Worm (Caenorhabditis elegans): ENCODE data around the gene flp-28.

flp-28 gene

DNA sequence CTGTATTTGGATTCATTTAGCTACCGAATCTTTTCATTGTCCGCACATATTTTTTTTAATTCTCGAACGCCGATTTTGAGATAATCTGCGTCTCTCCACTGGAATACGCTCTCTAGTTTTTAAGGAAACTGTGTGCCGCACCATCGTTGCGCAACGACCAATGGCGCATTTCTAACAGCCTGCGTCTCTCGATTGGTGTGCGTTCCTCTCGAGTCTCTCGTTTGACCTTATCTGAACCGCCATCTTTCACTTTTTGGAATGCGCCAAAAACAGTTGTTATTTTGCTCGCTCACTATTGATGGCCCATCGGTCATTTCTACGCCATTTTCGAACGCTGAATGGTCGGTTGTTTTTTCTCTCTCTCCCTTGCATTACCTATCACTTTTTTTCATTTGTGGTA, 4.5 kb downstream of the flp-28 start:
- TF ChIP-seq lin-13 (tag; optimal IDR thresholded peaks at IDR 0.05) (no peak), nhr-2 (tag; optimal IDR thresholded peaks at IDR 0.05) (peak; percentile 51), elt-1 (tag; optimal IDR thresholded peaks at IDR 0.05; ENCODE audit: borderline replicate concordance, insufficient read depth) (peak; percentile 84), zip-8 (tag; optimal IDR thresholded peaks at IDR 0.05) (peak; percentile 37)

DNA sequence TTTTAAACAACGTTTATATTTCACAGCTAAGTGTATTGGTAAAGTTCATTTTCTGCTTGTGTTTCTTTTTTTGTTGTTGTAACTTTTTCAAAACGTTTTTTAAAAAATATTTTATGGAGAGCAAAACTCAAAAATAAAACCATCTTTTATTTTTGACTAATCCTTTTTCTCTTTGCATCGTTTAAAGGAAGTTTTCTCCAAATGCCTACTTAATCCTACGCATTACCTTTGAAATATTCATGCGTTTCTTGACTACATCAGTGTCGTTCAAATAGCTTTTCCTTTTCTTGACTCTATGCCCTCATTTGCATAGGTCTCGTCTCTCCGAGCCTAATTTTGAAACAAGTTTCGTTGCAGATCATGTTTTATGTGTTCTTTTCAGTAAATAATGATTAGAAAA, 6.7 kb downstream of the flp-28 start:
- no peak for TF ChIP-seq nhr-2 (tag; optimal IDR thresholded peaks at IDR 0.05)
- no peak for TF ChIP-seq ceh-43 (GFP tag; optimal IDR thresholded peaks at IDR 0.05)
- TF ChIP-seq lin-13 (tag; optimal IDR thresholded peaks at IDR 0.05), result no peak
- no peak for TF ChIP-seq M03D4.4 (tag; optimal IDR thresholded peaks at IDR 0.05)
- no peak for TF ChIP-seq elt-3 (tag; optimal IDR thresholded peaks at IDR 0.05)
- no peak for TF ChIP-seq mls-2 (tag; optimal IDR thresholded peaks at IDR 0.05)
- TF ChIP-seq drap-1 (GFP tag; optimal IDR thresholded peaks at IDR 0.05), result no peak
- no peak for TF ChIP-seq flh-1 (GFP tag; optimal IDR thresholded peaks at IDR 0.05)
- no peak for TF ChIP-seq ceh-39 (tag; optimal IDR thresholded peaks at IDR 0.05)
- no peak for TF ChIP-seq bed-3 (GFP tag; optimal IDR thresholded peaks at IDR 0.05)
- TF ChIP-seq lsy-2 (tag; optimal IDR thresholded peaks at IDR 0.05), result no peak
- no peak for TF ChIP-seq elt-1 (tag; optimal IDR thresholded peaks at IDR 0.05; ENCODE audit: borderline replicate concordance, insufficient read depth)
- TF ChIP-seq unc-120 (tag; optimal IDR thresholded peaks at IDR 0.05; ENCODE audit: poor library complexity, severe bottlenecking), result no peak
- TF ChIP-seq nhr-28 (tag; optimal IDR thresholded peaks at IDR 0.05), result no peak
- TF ChIP-seq hlh-1 (tag; optimal IDR thresholded peaks at IDR 0.05), result no peak
- no peak for TF ChIP-seq blmp-1 (tag; optimal IDR thresholded peaks at IDR 0.05)
- TF ChIP-seq tbx-8 (GFP tag; optimal IDR thresholded peaks at IDR 0.05), result no peak

DNA sequence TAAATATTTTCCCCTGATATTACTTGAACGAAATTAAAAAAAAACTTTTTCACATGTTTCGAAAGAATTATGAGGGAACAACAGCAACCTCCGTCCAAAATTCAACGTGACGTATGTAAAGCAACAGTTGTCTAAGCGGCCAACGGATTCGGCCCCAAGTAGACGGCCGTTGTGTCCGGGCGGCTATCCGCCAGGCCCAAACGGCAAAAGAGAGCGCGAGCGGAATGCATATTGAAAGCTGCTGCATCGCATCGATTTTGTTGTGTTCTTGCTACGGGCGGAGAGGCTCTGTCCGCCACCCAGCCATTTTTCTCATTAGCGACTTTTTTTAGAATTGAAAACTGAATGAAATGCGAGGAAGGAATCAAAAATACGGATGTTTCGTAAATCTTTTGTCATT, 8.5 kb downstream of the flp-28 start:
- TF ChIP-seq nhr-76 (tag; optimal IDR thresholded peaks at IDR 0.05) (no peak), mls-2 (tag; optimal IDR thresholded peaks at IDR 0.05) (no peak), hlh-1 (tag; optimal IDR thresholded peaks at IDR 0.05) (peak; percentile 76)

DNA sequence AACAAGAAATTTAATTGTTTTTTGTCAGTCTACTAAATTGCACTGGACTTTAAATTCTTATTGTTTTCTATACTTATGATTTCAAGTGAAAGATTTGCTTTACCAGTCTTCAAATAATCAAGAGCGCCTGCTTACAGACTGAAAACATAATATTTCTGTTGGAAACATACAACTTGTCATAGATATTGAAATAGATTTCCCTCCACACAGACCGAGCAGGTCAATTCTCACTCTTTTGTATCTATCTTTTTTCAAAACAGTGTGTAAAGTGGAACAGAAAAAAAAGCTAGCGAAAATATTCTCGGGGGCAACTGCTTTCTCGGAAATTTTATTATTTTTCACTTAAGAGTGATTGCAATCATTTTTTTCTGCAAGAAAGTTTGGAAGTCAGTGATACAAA, 9.1 kb downstream of the flp-28 start:
- TF ChIP-seq nhr-76 (tag; optimal IDR thresholded peaks at IDR 0.05) (no peak), ceh-83 (GFP tag; optimal IDR thresholded peaks at IDR 0.05) (no peak), ceh-43 (GFP tag; optimal IDR thresholded peaks at IDR 0.05) (no peak), mls-2 (tag; optimal IDR thresholded peaks at IDR 0.05) (no peak), sem-2 (GFP tag; optimal IDR thresholded peaks at IDR 0.05) (no peak), lin-13 (tag; optimal IDR thresholded peaks at IDR 0.05) (no peak), sptf-1 (tag; optimal IDR thresholded peaks at IDR 0.05) (no peak), mep-1 (tag; optimal IDR thresholded peaks at IDR 0.05) (no peak), pha-4 (tag; optimal IDR thresholded peaks at IDR 0.05) (no peak), nhr-12 (tag; optimal IDR thresholded peaks at IDR 0.05) (no peak), elt-3 (tag; optimal IDR thresholded peaks at IDR 0.05) (no peak), unc-62 (GFP tag; optimal IDR thresholded peaks at IDR 0.05) (no peak), blmp-1 (tag; optimal IDR thresholded peaks at IDR 0.05) (no peak), nhr-237 (tag; optimal IDR thresholded peaks at IDR 0.05) (no peak), lsy-2 (tag; optimal IDR thresholded peaks at IDR 0.05) (no peak)

DNA sequence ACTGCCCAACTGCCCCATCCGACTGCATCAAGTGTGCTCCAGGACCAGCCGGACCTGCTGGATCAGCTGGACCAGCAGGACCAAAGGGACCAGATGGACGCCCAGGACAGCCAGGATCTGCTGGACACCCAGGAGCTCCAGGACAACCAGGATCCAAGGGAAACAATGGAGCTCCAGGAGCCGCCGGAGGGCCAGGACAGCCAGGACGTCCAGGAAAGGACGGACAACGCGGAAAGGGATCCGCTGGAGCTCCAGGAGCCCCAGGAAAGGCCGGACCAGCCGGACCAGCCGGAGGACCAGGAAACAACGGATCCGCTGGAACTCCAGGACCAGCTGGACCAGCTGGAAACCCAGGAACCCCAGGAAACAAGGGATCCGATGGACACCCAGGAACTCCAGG, 9.7 kb downstream of the flp-28 start:
- TF ChIP-seq ceh-39 (tag; optimal IDR thresholded peaks at IDR 0.05), result no peak
- TF ChIP-seq ces-1 (GFP tag; optimal IDR thresholded peaks at IDR 0.05), result no peak
- TF ChIP-seq lin-13 (tag; optimal IDR thresholded peaks at IDR 0.05), result no peak

DNA sequence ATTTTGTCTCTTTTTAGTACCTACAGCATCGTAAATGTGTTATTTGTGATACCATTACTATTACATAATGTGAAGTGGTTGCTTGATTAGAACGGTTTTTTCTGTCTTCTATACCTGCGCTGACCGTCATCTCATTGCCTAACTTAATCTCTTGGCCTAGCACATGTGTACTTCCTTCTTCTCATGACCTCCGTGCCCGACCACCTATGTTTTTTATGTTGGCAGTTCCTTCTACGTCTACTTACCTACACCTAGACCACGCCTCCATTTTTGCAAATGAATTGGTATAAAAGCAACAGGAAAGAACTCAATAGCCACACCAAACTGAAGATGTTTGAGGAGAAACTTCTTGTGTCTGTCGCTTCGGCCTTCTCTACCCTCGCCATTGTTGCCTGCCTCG, 10.5 kb downstream of the flp-28 start, which contains the start of gene col-176:
Gene col-176, plus strand, starts transcription at position 301 of the 400 bp plus-strand sequence.
- TF ChIP-seq snpc-4 (tag; optimal IDR thresholded peaks at IDR 0.05) (no peak), bed-3 (GFP tag; optimal IDR thresholded peaks at IDR 0.05) (no peak), nhr-2 (tag; optimal IDR thresholded peaks at IDR 0.05) (no peak), lsy-2 (tag; optimal IDR thresholded peaks at IDR 0.05) (no peak)

DNA sequence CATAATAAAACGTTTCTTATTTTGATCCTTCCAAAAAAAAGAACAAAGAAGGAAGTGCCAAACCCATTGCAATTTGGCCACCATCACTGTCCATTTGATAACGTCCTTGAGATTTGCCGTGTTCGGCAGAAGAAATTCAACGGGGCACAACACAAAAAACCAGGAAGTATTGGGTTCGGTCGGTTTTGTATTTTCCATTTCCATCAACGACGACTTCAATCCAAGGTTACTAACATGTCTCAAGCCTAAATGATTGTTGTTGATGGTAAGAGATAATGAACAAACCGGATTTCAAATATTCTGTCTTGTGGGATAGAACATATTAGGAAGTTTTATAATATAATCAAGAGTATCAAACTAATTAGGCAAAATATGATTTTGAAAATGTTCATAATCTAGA, 11.4 kb downstream of the flp-28 start:
- TF ChIP-seq bed-3 (GFP tag; optimal IDR thresholded peaks at IDR 0.05) (no peak), mep-1 (tag; optimal IDR thresholded peaks at IDR 0.05) (no peak)
